Fruit fly (Drosophila melanogaster) S2 (cell line): ENCODE results near the gene CG11693.

ENCODE experiments used
- CG8478 ChIP-seq: fragments of >200 bp; optimal IDR thresholded peaks from 2 replicates; lab custom pipeline; 2018
- CTCF ChIP-seq, 2 experiments: fragments of >200 bp; optimal IDR thresholded peaks; 2 replicates each; lab custom pipeline; 2018

dm6 chr3R:8355579-8355978, 45.0 kb upstream of the CG11693 start:
- TF ChIP-seq CTCF (optimal IDR thresholded peaks at IDR 0.05; lab: Kevin White, UChicago) (no peak), CG8478 (lab: Kevin White, UChicago) (no peak)
